Worm (Caenorhabditis elegans) whole organism, early embryonic: ENCODE results near the gene F35C11.6.

Source experiments
- ama-1 ChIP-seq: fragments of 150-350 bp; optimal IDR thresholded peaks from 2 replicates; lab custom pipeline; 2014
- ets-7 ChIP-seq: sonication (generic microtip); optimal IDR thresholded peaks from 2 replicates; lab custom pipeline; 2016; ENCODE audit warnings: missing genotype, missing genetic modification characterization, missing compliant biosample characterization
- hmbx-1 ChIP-seq: sonication (generic microtip); optimal IDR thresholded peaks from 2 replicates; lab custom pipeline; 2016; ENCODE audit warnings: mild to moderate bottlenecking, missing genetic modification characterization, missing compliant biosample characterization
- hmg-4 ChIP-seq: fragments of 200-800 bp; sonication (Bioruptor generic); optimal IDR thresholded peaks from 2 replicates; lab custom pipeline; 2018; ENCODE audit warnings: mild to moderate bottlenecking, missing genetic modification characterization, missing compliant biosample characterization
- hnd-1 ChIP-seq: sonication (generic microtip); optimal IDR thresholded peaks from 2 replicates; lab custom pipeline; 2016; ENCODE audit warnings: missing genetic modification characterization, missing compliant biosample characterization
- scrt-1 ChIP-seq: fragments of 200-800 bp; sonication (Bioruptor generic); IDR thresholded peaks from 2 replicates; pipeline ENCODE4 v1.3.6; 2022; ENCODE audit warnings: missing genetic modification characterization, missing compliant biosample characterization
- tbx-11 ChIP-seq: fragments of 200-800 bp; sonication (Bioruptor generic); IDR thresholded peaks from 2 replicates; pipeline ENCODE4 v1.3.6; 2022; ENCODE audit warnings: missing genetic modification characterization, missing compliant biosample characterization

DNA sequence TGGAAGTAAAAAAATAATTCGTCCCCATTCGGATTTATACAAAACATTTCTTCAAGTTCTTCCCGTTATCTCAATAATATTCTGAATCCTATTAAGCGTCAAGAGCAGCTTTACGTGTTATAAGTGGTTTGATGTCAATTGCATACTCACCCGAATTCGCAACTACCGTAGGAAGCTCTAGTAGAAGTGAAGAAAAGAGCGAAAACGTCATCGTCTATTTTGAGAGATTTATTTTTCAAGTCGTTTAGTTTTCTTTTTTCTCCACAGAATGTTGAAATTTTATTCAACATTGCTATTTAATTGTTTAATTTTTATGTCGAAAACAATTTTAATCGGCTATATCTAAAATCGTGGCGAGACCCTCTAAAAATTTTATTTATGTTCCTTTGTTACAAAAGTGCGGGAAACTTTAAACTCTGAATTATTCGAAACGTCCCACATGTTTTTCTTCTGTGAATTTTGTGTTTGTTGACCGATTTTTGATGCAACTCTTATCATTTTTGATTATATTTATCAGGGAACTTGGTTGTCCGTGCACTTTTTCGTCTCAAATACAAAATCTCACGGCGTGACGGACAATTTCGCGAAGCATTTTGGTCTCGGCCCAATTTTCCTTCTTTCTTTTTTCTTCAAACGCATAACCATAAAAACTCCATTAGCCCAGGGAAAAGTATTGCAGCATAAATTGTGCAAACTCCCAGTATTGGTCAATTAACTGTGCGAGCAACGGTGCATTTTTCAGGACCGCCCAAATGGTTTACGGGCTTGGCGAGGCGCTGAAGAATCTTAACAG lies 11.1 kb upstream of the F35C11.6 start, which contains the start of gene tdc-1:
- no peak for TF ChIP-seq ama-1 (lab: Kevin White, UChicago)
- no peak for TF ChIP-seq hmg-4
- TF ChIP-seq hmbx-1 (tag; lab: Kevin White, UChicago), result no peak
- TF ChIP-seq scrt-1 (GFP tag; lab: Robert Waterston, UW), result no peak
- TF ChIP-seq ets-7 (tag; lab: Kevin White, UChicago), result no peak
- no peak for TF ChIP-seq tbx-11
- no peak for TF ChIP-seq hnd-1
